Fruit fly (Drosophila melanogaster): ENCODE results near the gene CG18764.

DNA sequence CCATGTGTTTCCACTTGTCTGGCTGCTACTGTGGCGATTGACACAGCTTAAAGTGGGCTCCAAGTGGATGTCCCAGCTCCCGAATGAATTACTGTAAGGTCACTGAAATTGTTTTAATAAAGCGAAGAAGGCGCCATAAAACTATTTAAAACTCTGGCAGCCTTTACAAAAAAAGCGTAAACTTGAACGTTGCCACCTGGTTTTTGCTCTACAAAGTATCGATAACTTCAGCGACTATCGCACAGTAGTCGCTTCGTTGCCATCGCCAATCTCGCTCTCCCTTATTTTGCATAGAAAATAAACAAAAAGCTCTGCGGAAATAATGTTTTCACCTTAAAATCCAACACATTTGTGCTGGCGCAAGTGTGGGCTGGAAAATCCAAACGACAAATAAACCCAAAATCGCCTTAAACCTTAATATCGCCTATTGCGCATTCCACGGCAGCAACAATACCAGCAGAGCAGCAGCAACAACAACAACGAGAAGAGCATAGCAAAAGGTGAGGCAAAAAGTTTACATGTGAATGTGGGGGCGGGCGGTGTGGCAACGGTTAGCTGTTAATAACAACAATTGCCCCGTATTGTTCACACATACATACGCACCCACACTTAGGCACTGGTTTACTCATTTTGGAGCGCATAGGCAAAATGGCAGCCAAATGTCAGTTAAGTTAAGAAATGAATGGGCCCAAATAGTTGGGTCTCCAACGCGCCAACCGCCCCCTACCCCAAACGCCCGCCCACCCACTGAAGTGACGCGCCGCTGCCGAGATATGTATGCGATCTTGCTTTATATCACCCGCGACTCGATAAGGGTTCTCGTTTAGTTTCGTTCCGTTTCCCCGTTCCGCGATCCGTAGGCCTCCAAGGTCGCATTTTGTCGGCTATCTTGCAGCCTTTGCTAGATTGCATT, 45.1 kb upstream of the CG18764 start, which contains the start of gene wkd:
- TF ChIP-seq pad (GFP tag; optimal IDR thresholded peaks at IDR 0.05) (peak; percentile 60), toe (GFP tag; optimal IDR thresholded peaks at IDR 0.05) (no peak), CG5204 (GFP tag; optimal IDR thresholded peaks at IDR 0.05) (no peak), CG12768 (GFP tag; optimal IDR thresholded peaks at IDR 0.05) (no peak), Clk (GFP tag; optimal IDR thresholded peaks at IDR 0.05) (no peak), CG1620 (GFP tag; optimal IDR thresholded peaks at IDR 0.05) (peak; percentile 50), cic (GFP tag; optimal IDR thresholded peaks at IDR 0.05) (peak; percentile 31)

Data from whole organism, adult.